Fruit fly (Drosophila melanogaster): ENCODE measurements around the gene CG33500.

- TF ChIP-seq lz (GFP tag; optimal IDR thresholded peaks at IDR 0.05) = no peak
- TF ChIP-seq vri (GFP tag; optimal IDR thresholded peaks at IDR 0.05) = no peak
- TF ChIP-seq CG16779 (tag; optimal IDR thresholded peaks at IDR 0.05) = no peak
- no peak for TF ChIP-seq CG3919 (GFP tag; optimal IDR thresholded peaks at IDR 0.05)
- no peak for TF ChIP-seq Gug (GFP tag; IDR thresholded peaks at IDR 0.05)
- no peak for TF ChIP-seq Eip78C (GFP tag)
- no peak for TF ChIP-seq acj6 (GFP tag; optimal IDR thresholded peaks at IDR 0.05)
- TF ChIP-seq fd59A (GFP tag; optimal IDR thresholded peaks at IDR 0.05) = no peak
- no peak for TF ChIP-seq Hr39 (GFP tag; optimal IDR thresholded peaks at IDR 0.05)
- no peak for TF ChIP-seq Ets96B (tag; optimal IDR thresholded peaks at IDR 0.05)
- no peak for TF ChIP-seq Sox15 (GFP tag; optimal IDR thresholded peaks at IDR 0.05)
- TF ChIP-seq Smox (GFP tag; optimal IDR thresholded peaks at IDR 0.05) = no peak
- TF ChIP-seq Hr4 (GFP tag; optimal IDR thresholded peaks at IDR 0.05) = no peak
- TF ChIP-seq achi (GFP tag; optimal IDR thresholded peaks at IDR 0.05) = no peak
These were observed 7.8 kb downstream of the CG33500 start for dm6 chr3L:11516229-11516628.
